Worm (Caenorhabditis elegans) whole organism, young adult: ENCODE measurements around the gene tbg-1.

Experiments used
- B0336.3 ChIP-seq: fragments of 200-800 bp; sonication (Bioruptor generic); IDR thresholded peaks from 2 replicates; pipeline ENCODE4 v1.3.6; 2022; ENCODE audit warnings: missing genetic modification characterization, missing compliant biosample characterization
- C06A6.2 ChIP-seq: fragments of 200-800 bp; sonication (Bioruptor generic); conservative IDR thresholded peaks from 2 replicates; pipeline ENCODE4 v1.3.6; 2022; ENCODE audit warnings: missing genetic modification characterization, missing compliant biosample characterization
- C17E4.6 ChIP-seq: fragments of 200-800 bp; sonication (Bioruptor generic); IDR thresholded peaks from 2 replicates; pipeline ENCODE4 v1.3.6; 2022; ENCODE audit warnings: missing genetic modification reagents, missing genetic modification characterization, missing compliant biosample characterization
- F23B12.7 ChIP-seq: sonication (generic microtip); optimal IDR thresholded peaks from 2 replicates; lab custom pipeline; 2017; ENCODE audit warnings: missing genetic modification characterization, mild to moderate bottlenecking, missing compliant biosample characterization, antibody characterized with exemption, moderate library complexity; ENCODE audit not compliant: insufficient read depth
- F52B5.7 ChIP-seq: sonication (generic microtip); optimal IDR thresholded peaks from 2 replicates; lab custom pipeline; 2016; ENCODE audit warnings: mild to moderate bottlenecking, missing genetic modification characterization, missing compliant biosample characterization
- K11D2.4 ChIP-seq: fragments of 200-800 bp; sonication (Bioruptor generic); IDR thresholded peaks from 2 replicates; pipeline ENCODE4 v1.3.6; 2022; ENCODE audit warnings: missing genetic modification reagents, missing genetic modification characterization, missing compliant biosample characterization
- T07F8.4 ChIP-seq: sonication (generic microtip); optimal IDR thresholded peaks from 2 replicates; lab custom pipeline; 2016; ENCODE audit warnings: mild to moderate bottlenecking, missing genetic modification characterization, moderate library complexity, missing compliant biosample characterization
- Y56A3A.18 ChIP-seq: fragments of 200-800 bp; sonication (Bioruptor generic); IDR thresholded peaks from 2 replicates; pipeline ENCODE4 v1.3.6; 2022; ENCODE audit warnings: missing genetic modification reagents, missing genetic modification characterization, missing compliant biosample characterization
- ZK185.1 ChIP-seq: sonication (generic microtip); optimal IDR thresholded peaks from 2 replicates; lab custom pipeline; 2016; ENCODE audit warnings: mild to moderate bottlenecking, missing genetic modification characterization, missing compliant biosample characterization; ENCODE audit not compliant: poor library complexity, severe bottlenecking
- ama-1 ChIP-seq, 3 experiments: fragments of 150-350 bp in 1 of 3; sonication (generic microtip) in 2 of 3; optimal IDR thresholded peaks; 2 replicates each; lab custom pipeline; 2014 to 2018; ENCODE audit warnings: missing biosample characterization in 2 of 3, missing genetic modification characterization in 2 of 3, missing genetic modification reagents in 2 of 3
- atf-7 ChIP-seq: sonication (generic microtip); optimal IDR thresholded peaks from 2 replicates; lab custom pipeline; 2017; ENCODE audit warnings: mild to moderate bottlenecking, missing genetic modification characterization, missing compliant biosample characterization
- athp-1 ChIP-seq: sonication (generic microtip); optimal IDR thresholded peaks from 2 replicates; lab custom pipeline; 2017; ENCODE audit warnings: mild to moderate bottlenecking, missing genetic modification characterization, missing compliant biosample characterization
- attf-5 ChIP-seq: fragments of 200-800 bp; sonication (Bioruptor generic); optimal IDR thresholded peaks from 2 replicates; lab custom pipeline; 2018; ENCODE audit warnings: mild to moderate bottlenecking, missing genetic modification characterization, missing compliant biosample characterization
- cebp-1 ChIP-seq, 2 experiments: fragments of 200-800 bp in 1 of 2; sonication (Bioruptor generic) in 1 of 2; sonication (generic microtip) in 1 of 2; IDR thresholded peaks in 1 of 2; optimal IDR thresholded peaks in 1 of 2; 2 replicates each; pipeline versions ENCODE4 v1.3.6 to Lab custom; 2017 to 2022; ENCODE audit warnings: missing compliant biosample characterization in 2 of 2, missing genetic modification characterization in 2 of 2, mild to moderate bottlenecking in 1 of 2, missing genetic modification reagents in 1 of 2, moderate library complexity in 1 of 2
- ceh-100 ChIP-seq: fragments of 200-800 bp; sonication (Bioruptor generic); IDR thresholded peaks from 2 replicates; pipeline ENCODE4 v1.3.6; 2022; ENCODE audit warnings: missing genetic modification reagents, missing genetic modification characterization, missing compliant biosample characterization
- ceh-27 ChIP-seq: fragments of 200-800 bp; sonication (Bioruptor generic); optimal IDR thresholded peaks from 2 replicates; lab custom pipeline; 2018; ENCODE audit warnings: mild to moderate bottlenecking, missing genetic modification characterization, moderate library complexity, missing compliant biosample characterization
- die-1 ChIP-seq: sonication (generic microtip); optimal IDR thresholded peaks from 2 replicates; lab custom pipeline; 2016; ENCODE audit warnings: missing genotype, mild to moderate bottlenecking, missing genetic modification characterization, missing compliant biosample characterization
- egl-18 ChIP-seq: fragments of 200-800 bp; sonication (Bioruptor generic); IDR thresholded peaks from 2 replicates; pipeline ENCODE4 v1.3.6; 2022; ENCODE audit warnings: missing genetic modification reagents, missing genetic modification characterization, missing compliant biosample characterization
- egl-44 ChIP-seq: fragments of 200-800 bp; sonication (Bioruptor generic); IDR thresholded peaks from 2 replicates; pipeline ENCODE4 v1.3.6; 2022; ENCODE audit warnings: missing genetic modification reagents, missing genetic modification characterization, missing compliant biosample characterization
- ets-4 ChIP-seq: fragments of 200-800 bp; sonication (Bioruptor generic); optimal IDR thresholded peaks from 2 replicates; lab custom pipeline; 2018; ENCODE audit warnings: mild to moderate bottlenecking, missing genetic modification characterization, missing compliant biosample characterization
- him-1 ChIP-seq: sonication (generic microtip); optimal IDR thresholded peaks from 2 replicates; lab custom pipeline; 2016; ENCODE audit warnings: missing genotype, missing genetic modification reagents, missing genetic modification characterization, missing compliant biosample characterization
- lag-1 ChIP-seq: fragments of 200-800 bp; sonication (Bioruptor generic); IDR thresholded peaks from 2 replicates; pipeline ENCODE4 v1.3.6; 2022; ENCODE audit warnings: missing genetic modification reagents, missing genetic modification characterization, missing compliant biosample characterization
- let-607 ChIP-seq, 2 experiments: fragments of 200-800 bp in 1 of 2; sonication (Bioruptor generic) in 1 of 2; sonication (generic microtip) in 1 of 2; optimal IDR thresholded peaks; 2 replicates each; lab custom pipeline; 2016 to 2018; ENCODE audit warnings: mild to moderate bottlenecking in 2 of 2, missing compliant biosample characterization in 2 of 2, missing genetic modification characterization in 2 of 2, moderate library complexity in 2 of 2, missing genotype in 1 of 2
- lin-35 ChIP-seq, 3 experiments: fragments of 150-350 bp in 2 of 3; sonication (generic microtip) in 1 of 3; optimal IDR thresholded peaks; 2 replicates each; lab custom pipeline; 2014 to 2018; ENCODE audit warnings: missing biosample characterization in 3 of 3, missing genetic modification characterization in 3 of 3, missing genetic modification reagents in 3 of 3
- lin-40 ChIP-seq: sonication (generic microtip); optimal IDR thresholded peaks from 2 replicates; lab custom pipeline; 2016; ENCODE audit warnings: missing genetic modification characterization, mild to moderate bottlenecking, missing compliant biosample characterization, missing genotype, missing genetic modification reagents
- lir-1 ChIP-seq: fragments of 200-800 bp; sonication (Bioruptor generic); conservative IDR thresholded peaks from 2 replicates; pipeline ENCODE4 v1.3.6; 2022; ENCODE audit warnings: missing genetic modification reagents, missing genetic modification characterization, missing compliant biosample characterization
- mcd-1 ChIP-seq: fragments of 200-800 bp; sonication (Bioruptor generic); IDR thresholded peaks from 2 replicates; pipeline ENCODE4 v1.3.6; 2022; ENCODE audit warnings: missing genetic modification reagents, missing genetic modification characterization, missing compliant biosample characterization
- mel-28 ChIP-seq: sonication (generic microtip); optimal IDR thresholded peaks from 2 replicates; lab custom pipeline; 2016; ENCODE audit warnings: borderline replicate concordance, mild to moderate bottlenecking, missing genetic modification characterization, missing compliant biosample characterization
- mxl-1 ChIP-seq: sonication (generic microtip); optimal IDR thresholded peaks from 2 replicates; lab custom pipeline; 2016; ENCODE audit warnings: missing genetic modification characterization, missing compliant biosample characterization
- nfyb-1 ChIP-seq: fragments of 200-800 bp; sonication (Bioruptor generic); IDR thresholded peaks from 2 replicates; pipeline ENCODE4 v1.3.6; 2022; ENCODE audit warnings: missing genetic modification reagents, missing genetic modification characterization, missing compliant biosample characterization
- nhr-80 ChIP-seq: sonication (generic microtip); optimal IDR thresholded peaks from 2 replicates; lab custom pipeline; 2016; ENCODE audit warnings: missing genetic modification characterization, missing compliant biosample characterization
- nhr-90 ChIP-seq: sonication (generic microtip); optimal IDR thresholded peaks from 2 replicates; lab custom pipeline; 2016; ENCODE audit warnings: missing genotype, mild to moderate bottlenecking, missing genetic modification characterization, missing compliant biosample characterization
- rcor-1 ChIP-seq: fragments of 200-800 bp; sonication (Bioruptor generic); IDR thresholded peaks from 2 replicates; pipeline ENCODE4 v1.3.6; 2022; ENCODE audit warnings: missing genetic modification reagents, missing genetic modification characterization, missing compliant biosample characterization
- repo-1 ChIP-seq: sonication (generic microtip); optimal IDR thresholded peaks from 2 replicates; lab custom pipeline; 2017; ENCODE audit warnings: mild to moderate bottlenecking, missing genetic modification characterization, missing compliant biosample characterization
- somi-1 ChIP-seq: fragments of 200-800 bp; sonication (Bioruptor generic); optimal IDR thresholded peaks from 2 replicates; lab custom pipeline; 2018; ENCODE audit warnings: mild to moderate bottlenecking, missing genetic modification characterization, missing compliant biosample characterization
- tbp1 ChIP-seq: fragments of 200-800 bp; sonication (Bioruptor generic); optimal IDR thresholded peaks from 2 replicates; lab custom pipeline; 2018; ENCODE audit warnings: mild to moderate bottlenecking, missing genetic modification characterization, missing compliant biosample characterization
- tlf-1 ChIP-seq: fragments of 200-800 bp; sonication (Bioruptor generic); optimal IDR thresholded peaks from 2 replicates; lab custom pipeline; 2018; ENCODE audit warnings: mild to moderate bottlenecking, missing genetic modification characterization, missing compliant biosample characterization
- ztf-26 ChIP-seq: sonication (generic microtip); optimal IDR thresholded peaks from 2 replicates; lab custom pipeline; 2017; ENCODE audit warnings: missing genetic modification characterization, missing compliant biosample characterization
- ztf-3 ChIP-seq: fragments of 200-800 bp; sonication (Bioruptor generic); optimal IDR thresholded peaks from 2 replicates; lab custom pipeline; 2018; ENCODE audit warnings: mild to moderate bottlenecking, missing genetic modification characterization, missing compliant biosample characterization
- ztf-6 ChIP-seq: fragments of 200-800 bp; sonication (Bioruptor generic); IDR thresholded peaks from 2 replicates; pipeline ENCODE4 v1.3.6; 2022; ENCODE audit warnings: missing genetic modification reagents, missing genetic modification characterization, missing compliant biosample characterization

tbg-1 gene

ce11 chrIII:9621840-9622525, 7.0 kb downstream of the tbg-1 start:
- TF ChIP-seq cebp-1 (GFP tag; IDR thresholded peaks at IDR 0.05; lab: Robert Waterston, UW) (no peak), cebp-1 (tag; optimal IDR thresholded peaks at IDR 0.05; lab: Kevin White, UChicago) (peak; percentile 12), him-1 (tag; lab: Kevin White, UChicago) (no peak), B0336.3 (GFP tag; lab: Robert Waterston, UW) (0 out of 2 replicates have a peak, but pooled peaks have one; percentile 12), lag-1 (GFP tag; lab: Robert Waterston, UW) (no peak), Y56A3A.18 (GFP tag; lab: Robert Waterston, UW) (0 out of 2 replicates have a peak, but pooled peaks have one; percentile 23), lin-35 (GFP tag; optimal IDR thresholded peaks at IDR 0.05; lab: Kevin White, UChicago) (peak in 1 of 3 experiments; percentile 4), nfyb-1 (GFP tag; lab: Robert Waterston, UW) (0 out of 2 replicates have a peak, but pooled peaks have one; percentile 19), athp-1 (tag; lab: Kevin White, UChicago) (no peak), tbp1 (peak; percentile 4), nhr-80 (tag; lab: Kevin White, UChicago) (peak; percentile 81)

- TF ChIP-seq ceh-27 (GFP tag; lab: Kevin White, UChicago) (peak; percentile 19), egl-18 (no peak), K11D2.4 (GFP tag; lab: Robert Waterston, UW) (0 out of 2 replicates have a peak, but pooled peaks have one; percentile 11)
Measured at ce11 chrIII:9620148-9620547, 8.8 kb downstream of the tbg-1 start.

- TF ChIP-seq attf-5 (GFP tag; lab: Kevin White, UChicago) (peak; percentile 92), mel-28 (peak; percentile 8), atf-7 (tag; lab: Kevin White, UChicago) (peak; percentile 52), lag-1 (GFP tag; lab: Robert Waterston, UW) (no peak), athp-1 (tag; lab: Kevin White, UChicago) (peak; percentile 63), rcor-1 (peak; percentile 27; the same call in 1 of the 2 replicates), ceh-100 (GFP tag; lab: Robert Waterston, UW) (0 out of 2 replicates have a peak, but pooled peaks have one; percentile 8), ama-1 (optimal IDR thresholded peaks at IDR 0.05; lab: Kevin White, UChicago) (no peak), ama-1 (GFP tag; optimal IDR thresholded peaks at IDR 0.05; lab: Kevin White, UChicago) (no peak), repo-1 (peak; percentile 55), mcd-1 (GFP tag; lab: Robert Waterston, UW) (peak; percentile 69), ceh-27 (GFP tag; lab: Kevin White, UChicago) (peak; percentile 24), F52B5.7 (no peak), nhr-90 (tag; lab: Kevin White, UChicago) (peak; percentile 74), lir-1 (GFP tag; lab: Robert Waterston, UW) (0 out of 2 replicates have a peak, but pooled peaks have one; percentile 33), die-1 (peak; percentile 72), ZK185.1 (tag; lab: Kevin White, UChicago) (peak; percentile 92), T07F8.4 (tag; lab: Kevin White, UChicago) (no peak), lin-40 (tag; lab: Kevin White, UChicago) (peak; percentile 93), F23B12.7 (tag; lab: Kevin White, UChicago) (peak; percentile 52), ztf-6 (0 out of 2 replicates have a peak, but pooled peaks have one; percentile 4), B0336.3 (GFP tag; lab: Robert Waterston, UW) (peak; percentile 91), somi-1 (peak; percentile 87), ztf-26 (tag; lab: Kevin White, UChicago) (peak; percentile 69), let-607 (tag; optimal IDR thresholded peaks at IDR 0.05; lab: Kevin White, UChicago) (peak; percentile 16 to 68), mxl-1 (tag; lab: Kevin White, UChicago) (peak; percentile 7), C17E4.6 (no peak), ets-4 (GFP tag; lab: Kevin White, UChicago) (peak; percentile 13), egl-44 (GFP tag; lab: Robert Waterston, UW) (peak; percentile 20; the same call in 1 of the 2 replicates), C06A6.2 (GFP tag; lab: Robert Waterston, UW) (peak; percentile 69), tlf-1 (GFP tag; lab: Kevin White, UChicago) (peak; percentile 54), ztf-3 (peak; percentile 33)
Measured at ce11 chrIII:9619079-9619761, 9.7 kb downstream of the tbg-1 start, which contains the start of gene hlh-11. TSS of gene hlh-11 (plus strand) at chrIII:9619711.
